Fruit fly (Drosophila melanogaster): Measurements from ENCODE around the gene nod.

Gene nod

DNA sequence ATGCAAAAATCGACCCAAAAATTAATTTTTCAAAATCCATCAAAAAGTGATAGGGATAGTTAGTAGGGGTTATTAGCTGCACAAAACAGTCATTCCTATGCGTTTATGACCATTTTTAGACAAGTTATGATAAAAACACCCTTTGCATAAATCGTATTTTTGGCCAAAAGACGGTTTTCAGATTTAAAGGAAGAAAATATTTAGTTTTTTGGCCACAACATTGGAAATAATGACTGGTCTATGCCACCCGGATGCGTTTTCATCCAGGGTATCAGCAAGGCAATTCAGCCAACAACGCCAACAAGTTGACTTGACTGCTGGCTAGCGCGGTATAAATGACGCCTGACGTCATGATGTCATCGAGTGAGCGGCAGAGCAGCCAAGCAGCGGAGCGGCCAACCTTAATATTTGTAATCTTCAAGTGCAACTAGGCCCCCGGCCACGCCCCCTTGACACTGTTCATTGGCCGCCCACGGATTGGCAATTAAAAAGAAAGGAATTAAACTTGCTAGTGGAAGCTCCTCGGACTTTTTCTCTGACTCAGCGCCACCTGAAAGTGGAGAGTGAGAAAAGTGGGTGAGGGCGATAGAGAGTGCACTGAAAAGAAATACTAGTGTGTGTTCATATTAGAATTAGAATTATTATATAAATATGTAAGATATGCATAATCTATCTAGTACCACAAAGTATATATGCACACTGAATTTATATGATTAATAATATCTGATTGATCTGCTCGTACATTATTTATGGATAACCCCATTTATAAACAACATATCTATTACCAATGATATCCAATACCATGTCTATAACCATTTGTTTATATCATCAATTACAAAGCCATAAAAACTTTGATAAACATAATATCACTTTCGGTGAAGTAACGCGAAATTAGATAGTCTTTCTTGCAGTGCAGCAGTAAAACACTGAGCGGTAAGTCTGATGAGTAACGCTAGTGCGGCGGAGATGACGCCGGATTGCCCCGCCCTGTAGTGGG lies 20.5 kb upstream of the nod start:
- TF ChIP-seq CG11762 (GFP tag; optimal IDR thresholded peaks at IDR 0.05; ENCODE audit: insufficient read depth) = peak; percentile 83
- no peak for TF ChIP-seq Hr38 (GFP tag; optimal IDR thresholded peaks at IDR 0.05)
- peak; percentile 86 for TF ChIP-seq Hr4 (GFP tag; optimal IDR thresholded peaks at IDR 0.05)
- peak; percentile 82 for TF ChIP-seq CG10669 (GFP tag; optimal IDR thresholded peaks at IDR 0.05)
- TF ChIP-seq esn (GFP tag; optimal IDR thresholded peaks at IDR 0.05) = peak; percentile 81
- peak; percentile 86 for TF ChIP-seq CG8632 (GFP tag; optimal IDR thresholded peaks at IDR 0.05)
- peak; percentile 85 for TF ChIP-seq Lpt (GFP tag; optimal IDR thresholded peaks at IDR 0.05)
- TF ChIP-seq Eip75B (GFP tag; optimal IDR thresholded peaks at IDR 0.05) = peak; percentile 64
- peak; percentile 60 for TF ChIP-seq dac (GFP tag; optimal IDR thresholded peaks at IDR 0.05)
- TF ChIP-seq CG31627 (GFP tag; optimal IDR thresholded peaks at IDR 0.05) = peak; percentile 58
- peak; percentile 69 for TF ChIP-seq CG11294 (GFP tag; IDR thresholded peaks at IDR 0.05)
- peak; percentile 13 for TF ChIP-seq CG6854 (GFP tag; optimal IDR thresholded peaks at IDR 0.05)
- TF ChIP-seq Gug (GFP tag; IDR thresholded peaks at IDR 0.05) = peak; percentile 75
- TF ChIP-seq CG11902 (GFP tag; optimal IDR thresholded peaks at IDR 0.05) = peak; percentile 60
- TF ChIP-seq fkh (GFP tag; optimal IDR thresholded peaks at IDR 0.05) = no peak
- TF ChIP-seq topi (GFP tag; optimal IDR thresholded peaks at IDR 0.05) = peak; percentile 69
- TF ChIP-seq CG7368 (GFP tag; optimal IDR thresholded peaks at IDR 0.05) = peak; percentile 74
- TF ChIP-seq vri (GFP tag; optimal IDR thresholded peaks at IDR 0.05) = peak; percentile 14
- peak; percentile 50 for TF ChIP-seq fd85E (GFP tag; optimal IDR thresholded peaks at IDR 0.05)
- TF ChIP-seq CG32006 (GFP tag; optimal IDR thresholded peaks at IDR 0.05) = peak; percentile 95
- TF ChIP-seq CG1621 (tag; optimal IDR thresholded peaks at IDR 0.05) = peak; percentile 63
- TF ChIP-seq CG8319 (GFP tag; optimal IDR thresholded peaks at IDR 0.05) = peak; percentile 57
- peak; percentile 73 for TF ChIP-seq Sox15 (GFP tag; optimal IDR thresholded peaks at IDR 0.05)
- TF ChIP-seq ss (GFP tag; optimal IDR thresholded peaks at IDR 0.05) = peak; percentile 71 to 88
- peak; percentile 86 for TF ChIP-seq achi (GFP tag; optimal IDR thresholded peaks at IDR 0.05)
- TF ChIP-seq CG15336 (GFP tag; IDR thresholded peaks at IDR 0.05) = peak; percentile 86
- peak; percentile 76 for TF ChIP-seq spab (GFP tag; optimal IDR thresholded peaks at IDR 0.05)
- TF ChIP-seq dsx (GFP tag; optimal IDR thresholded peaks at IDR 0.05; ENCODE audit: poor library complexity, severe bottlenecking) = peak; percentile 77
- peak; percentile 82 for TF ChIP-seq Ets96B (tag; optimal IDR thresholded peaks at IDR 0.05)
- peak; percentile 10 for TF ChIP-seq Eip93F (GFP tag; optimal IDR thresholded peaks at IDR 0.05)
- TF ChIP-seq Hr39 (GFP tag; optimal IDR thresholded peaks at IDR 0.05) = peak; percentile 51
- TF ChIP-seq svp (GFP tag) = peak; percentile 58
- peak; percentile 10 for TF ChIP-seq Ets21C (GFP tag; optimal IDR thresholded peaks at IDR 0.05)
- TF ChIP-seq CG9139 (GFP tag; optimal IDR thresholded peaks at IDR 0.05) = peak; percentile 70
- TF ChIP-seq lz (GFP tag; optimal IDR thresholded peaks at IDR 0.05) = peak; percentile 64
- TF ChIP-seq CG6808 (GFP tag; optimal IDR thresholded peaks at IDR 0.05) = peak; percentile 85
- TF ChIP-seq CG16779 (tag; optimal IDR thresholded peaks at IDR 0.05) = peak; percentile 76
- TF ChIP-seq Eip78C (GFP tag) = peak; percentile 92
- peak; percentile 78 for TF ChIP-seq pdm3 (GFP tag; optimal IDR thresholded peaks at IDR 0.05)
- TF ChIP-seq CG8119 (GFP tag; IDR thresholded peaks at IDR 0.05) = peak; percentile 87
- peak; percentile 61 for TF ChIP-seq Smox (GFP tag; optimal IDR thresholded peaks at IDR 0.05)
- TF ChIP-seq net (GFP tag; optimal IDR thresholded peaks at IDR 0.05) = peak; percentile 87
- TF ChIP-seq salr (GFP tag; optimal IDR thresholded peaks at IDR 0.05) = peak; percentile 2 to 91
- TF ChIP-seq CG4318 (GFP tag; optimal IDR thresholded peaks at IDR 0.05) = peak; percentile 85
- TF ChIP-seq CG34406 (GFP tag; optimal IDR thresholded peaks at IDR 0.05) = peak; percentile 88
- peak; percentile 81 for TF ChIP-seq CG6792 (GFP tag; optimal IDR thresholded peaks at IDR 0.05)
- peak; percentile 85 for TF ChIP-seq OdsH (GFP tag; optimal IDR thresholded peaks at IDR 0.05)
- peak; percentile 86 for TF ChIP-seq CG3032 (tag; optimal IDR thresholded peaks at IDR 0.05)
- TF ChIP-seq CG3919 (GFP tag; optimal IDR thresholded peaks at IDR 0.05) = peak; percentile 85

Data from whole organism, prepupa.